Worm (Caenorhabditis elegans) whole organism, L4 larva: ENCODE measurements around the gene clec-76.

ENCODE experiments used
- F37D6.2 ChIP-seq: sonication (generic microtip); optimal IDR thresholded peaks from 2 replicates; lab custom pipeline; 2016; ENCODE audit warnings: mild to moderate bottlenecking, missing genetic modification characterization, missing compliant biosample characterization
- F44E2.7 ChIP-seq: fragments of 200-800 bp; sonication (Bioruptor generic); IDR thresholded peaks from 2 replicates; pipeline ENCODE4 v2.1.2; 2022; ENCODE audit warnings: missing genetic modification characterization, missing compliant biosample characterization
- F49E8.2 ChIP-seq: sonication (generic microtip); optimal IDR thresholded peaks from 2 replicates; lab custom pipeline; 2016; ENCODE audit warnings: missing compliant biosample characterization, mild to moderate bottlenecking, missing genetic modification characterization, borderline replicate concordance
- T26A8.4 ChIP-seq: fragments of 200-800 bp; sonication (Bioruptor generic); IDR thresholded peaks from 2 replicates; pipeline ENCODE4 v1.3.6; 2022; ENCODE audit warnings: missing genetic modification characterization, missing compliant biosample characterization
- Y48G9A.11 ChIP-seq: fragments of 200-800 bp; sonication (Bioruptor generic); IDR thresholded peaks from 2 replicates; pipeline ENCODE4 v1.3.6; 2022; ENCODE audit warnings: missing genetic modification reagents, missing genetic modification characterization, missing compliant biosample characterization
- aha-1 ChIP-seq: fragments of 150-350 bp; peaks from one replicate; lab custom pipeline; 2014; ENCODE audit warnings: missing biosample characterization, missing genetic modification characterization
- ama-1 ChIP-seq: fragments of 150-350 bp; optimal IDR thresholded peaks from 2 replicates; lab custom pipeline; 2014; ENCODE audit warnings: inconsistent platforms, mixed read lengths
- ceh-28 ChIP-seq: fragments of 150-350 bp; optimal IDR thresholded peaks from 2 replicates; lab custom pipeline; 2014; ENCODE audit warnings: missing biosample characterization, missing genetic modification reagents, missing genetic modification characterization
- ceh-32 ChIP-seq: sonication (generic microtip); optimal IDR thresholded peaks from 2 replicates; lab custom pipeline; 2016; ENCODE audit warnings: mild to moderate bottlenecking, missing genetic modification characterization, missing compliant biosample characterization; ENCODE audit not compliant: poor library complexity
- ceh-44 ChIP-seq: fragments of 200-800 bp; sonication (Bioruptor generic); IDR thresholded peaks from 2 replicates; pipeline ENCODE4 v1.3.6; 2022; ENCODE audit warnings: missing genetic modification reagents, missing genetic modification characterization, missing compliant biosample characterization
- ces-1 ChIP-seq: fragments of 150-350 bp; sonication (generic microtip); optimal IDR thresholded peaks from 4 replicates; lab custom pipeline; 2014; ENCODE audit warnings: missing biosample characterization, missing genetic modification reagents, missing genetic modification characterization
- cey-2 ChIP-seq: sonication (generic microtip); optimal IDR thresholded peaks from 3 replicates; lab custom pipeline; 2017; ENCODE audit warnings: missing genetic modification characterization, mild to moderate bottlenecking, missing compliant biosample characterization, antibody characterized with exemption, borderline replicate concordance; ENCODE audit not compliant: insufficient read depth
- dmd-6 ChIP-seq: fragments of 200-800 bp; sonication (Bioruptor generic); IDR thresholded peaks from 2 replicates; pipeline ENCODE4 v1.3.6; 2022; ENCODE audit warnings: missing genetic modification reagents, missing genetic modification characterization, missing compliant biosample characterization
- dpl-1 ChIP-seq: fragments of 150-350 bp; optimal IDR thresholded peaks from 2 replicates; lab custom pipeline; 2014; ENCODE audit warnings: missing biosample characterization, missing genetic modification reagents, missing genetic modification characterization
- egl-27 ChIP-seq: sonication (generic microtip); optimal IDR thresholded peaks from 3 replicates; lab custom pipeline; 2017; ENCODE audit warnings: missing biosample characterization, missing genetic modification reagents, missing genetic modification characterization
- hmg-1.1 ChIP-seq: fragments of 200-800 bp; sonication (Bioruptor generic); IDR thresholded peaks from 2 replicates; pipeline ENCODE4 v1.3.6; 2022; ENCODE audit warnings: missing genetic modification reagents, missing genetic modification characterization, missing compliant biosample characterization
- lim-7 ChIP-seq: fragments of 200-800 bp; sonication (Bioruptor generic); IDR thresholded peaks from 2 replicates; pipeline ENCODE4 v1.3.6; 2022; ENCODE audit warnings: missing genetic modification characterization, missing compliant biosample characterization
- lin-29 ChIP-seq: fragments of 200-800 bp; sonication (Bioruptor generic); IDR thresholded peaks from 2 replicates; pipeline ENCODE4 v1.3.6; 2022; ENCODE audit warnings: missing genetic modification reagents, missing genetic modification characterization, missing compliant biosample characterization
- mdt-29 ChIP-seq: fragments of 200-800 bp; sonication (Bioruptor generic); IDR thresholded peaks from 2 replicates; pipeline ENCODE4 v1.3.6; 2022; ENCODE audit warnings: missing genetic modification reagents, missing genetic modification characterization, missing compliant biosample characterization
- mep-1 ChIP-seq: fragments of 150-350 bp; sonication (generic microtip); optimal IDR thresholded peaks from 3 replicates; lab custom pipeline; 2014; ENCODE audit warnings: missing biosample characterization, missing genetic modification characterization
- mxl-2 ChIP-seq: fragments of 200-800 bp; sonication (Bioruptor generic); conservative IDR thresholded peaks from 2 replicates; pipeline ENCODE4 v1.3.6; 2022; ENCODE audit warnings: missing genetic modification reagents, missing genetic modification characterization, missing compliant biosample characterization
- nhr-25 ChIP-seq: sonication (generic microtip); optimal IDR thresholded peaks from 2 replicates; lab custom pipeline; 2017; ENCODE audit warnings: missing genetic modification characterization, mild to moderate bottlenecking, missing compliant biosample characterization, antibody characterized with exemption, moderate library complexity, borderline replicate concordance; ENCODE audit not compliant: insufficient read depth
- nhr-42 ChIP-seq: fragments of 200-800 bp; sonication (Bioruptor generic); IDR thresholded peaks from 2 replicates; pipeline ENCODE4 v1.3.6; 2022; ENCODE audit warnings: missing genetic modification characterization, missing compliant biosample characterization
- nhr-48 ChIP-seq: sonication (generic microtip); optimal IDR thresholded peaks from 2 replicates; lab custom pipeline; 2016; ENCODE audit warnings: mild to moderate bottlenecking, missing genetic modification characterization, missing compliant biosample characterization
- nhr-6 ChIP-seq: fragments of 150-350 bp; optimal IDR thresholded peaks from 2 replicates; lab custom pipeline; 2014; ENCODE audit warnings: missing biosample characterization, missing genetic modification characterization
- nhr-76 ChIP-seq: fragments of 150-350 bp; optimal IDR thresholded peaks from 2 replicates; lab custom pipeline; 2014; ENCODE audit warnings: missing biosample characterization, missing genetic modification characterization
- saeg-2 ChIP-seq: fragments of 200-800 bp; sonication (Bioruptor generic); IDR thresholded peaks from 2 replicates; pipeline ENCODE4 v1.3.6; 2022; ENCODE audit warnings: missing genetic modification reagents, missing genetic modification characterization, missing compliant biosample characterization
- skn-1 ChIP-seq: fragments of 150-350 bp; optimal IDR thresholded peaks from 2 replicates; lab custom pipeline; 2014; ENCODE audit warnings: missing biosample characterization, missing genetic modification characterization
- spr-3 ChIP-seq: fragments of 200-800 bp; sonication (Bioruptor generic); optimal IDR thresholded peaks from 2 replicates; lab custom pipeline; 2018; ENCODE audit warnings: mild to moderate bottlenecking, missing genetic modification characterization, missing compliant biosample characterization
- unc-130 ChIP-seq: sonication (generic microtip); optimal IDR thresholded peaks from 2 replicates; lab custom pipeline; 2016; ENCODE audit warnings: missing genetic modification reagents, missing genetic modification characterization, missing compliant biosample characterization
- unc-62 ChIP-seq, 3 experiments: fragments of 150-350 bp in 1 of 3; sonication (generic microtip); optimal IDR thresholded peaks in 2 of 3; peaks in 1 of 3; 1 replicate in 1 of 3; 2 replicates in 2 of 3; lab custom pipeline; 2014 to 2017; ENCODE audit warnings: missing biosample characterization in 3 of 3, missing genetic modification characterization in 3 of 3, missing genetic modification reagents in 3 of 3, missing genotype in 1 of 3
- zfp-3 ChIP-seq: fragments of 200-800 bp; sonication (Bioruptor generic); conservative IDR thresholded peaks from 2 replicates; pipeline ENCODE4 v1.3.6; 2022; ENCODE audit warnings: missing genetic modification reagents, missing genetic modification characterization, missing compliant biosample characterization
- zip-11 ChIP-seq: fragments of 200-800 bp; sonication (Bioruptor generic); IDR thresholded peaks from 2 replicates; pipeline ENCODE4 v1.3.6; 2022; ENCODE audit warnings: missing genetic modification characterization, missing compliant biosample characterization
- ztf-7 ChIP-seq: fragments of 150-350 bp; optimal IDR thresholded peaks from 2 replicates; lab custom pipeline; 2014; ENCODE audit warnings: missing biosample characterization, missing genetic modification characterization

clec-76 gene

ce11 chrIV:3988638-3989152 lies 23.6 kb downstream of the clec-76 start, which contains the start of gene clec-78 (continued):
- no peak for TF ChIP-seq mdt-29 (GFP tag; lab: Robert Waterston, UW)
- TF ChIP-seq zfp-3 = no peak
- TF ChIP-seq mxl-2 = no peak
- TF ChIP-seq cey-2 (tag; lab: Kevin White, UChicago) = no peak
- no peak for TF ChIP-seq T26A8.4
- no peak for TF ChIP-seq saeg-2 (GFP tag; lab: Robert Waterston, UW)
- TF ChIP-seq dmd-6 = peak; percentile 95
- no peak for TF ChIP-seq ceh-32 (tag; lab: Kevin White, UChicago)
- no peak for TF ChIP-seq spr-3 (GFP tag; lab: Kevin White, UChicago)

ce11 chrIV:3993292-3993691 lies 28.2 kb downstream of the clec-76 start, which contains the start of gene F47C12.6:
Gene F47C12.6, minus strand, starts transcription at chrIV:3993392.
- no peak for TF ChIP-seq ceh-44
- no peak for TF ChIP-seq dpl-1 (GFP tag; lab: Kevin White, UChicago)
- TF ChIP-seq nhr-6 (tag; lab: Kevin White, UChicago) = no peak
- TF ChIP-seq nhr-25 = no peak
- TF ChIP-seq ama-1 (lab: Kevin White, UChicago) = no peak
- no peak for TF ChIP-seq lim-7
- TF ChIP-seq ces-1 (GFP tag; lab: Kevin White, UChicago) = no peak
- TF ChIP-seq hmg-1.1 (GFP tag; lab: Robert Waterston, UW) = no peak
- TF ChIP-seq ztf-7 = no peak
- no peak for TF ChIP-seq unc-130 (GFP tag; lab: Kevin White, UChicago)
- no peak for TF ChIP-seq lin-29 (GFP tag; lab: Robert Waterston, UW)
- TF ChIP-seq F44E2.7 = no peak
- no peak for TF ChIP-seq Y48G9A.11 (GFP tag; lab: Robert Waterston, UW)
- no peak for TF ChIP-seq ceh-28 (tag; lab: Kevin White, UChicago)
- no peak for TF ChIP-seq mep-1 (tag; lab: Kevin White, UChicago)
- TF ChIP-seq egl-27 = no peak
- TF ChIP-seq unc-62 (GFP tag; optimal IDR thresholded peaks at IDR 0.05 in 1 of 2; lab: Kevin White, UChicago) = no peak
- TF ChIP-seq unc-62 (tag; optimal IDR thresholded peaks at IDR 0.05; lab: Kevin White, UChicago) = no peak
- no peak for TF ChIP-seq ceh-32 (tag; lab: Kevin White, UChicago)
- TF ChIP-seq, all 104 proteins: peak for 0

DNA sequence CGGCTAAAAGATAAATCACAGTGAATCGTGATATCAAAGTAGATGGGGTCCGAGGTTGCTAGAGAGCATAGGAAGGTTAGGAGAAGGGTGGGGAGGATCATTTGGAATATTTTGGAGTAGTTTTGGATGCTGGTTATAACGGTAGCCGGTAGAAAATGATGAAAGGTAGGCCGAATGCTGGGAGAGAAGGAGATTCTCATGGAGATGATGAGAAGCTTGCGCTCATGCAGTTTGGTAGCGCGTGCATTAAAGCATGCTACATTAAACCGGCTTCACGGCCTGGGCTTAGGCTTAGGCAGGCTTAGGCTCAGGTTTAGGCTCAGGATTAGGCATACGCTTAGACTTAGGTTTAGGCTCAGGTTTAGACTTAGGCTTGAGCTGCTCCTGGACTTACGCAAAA lies 29.3 kb downstream of the clec-76 start, which contains the start of gene F47C12.13:
TSS of gene F47C12.13 (minus strand) at position 101 of the 400 bp plus-strand sequence.
- TF ChIP-seq nhr-42 (GFP tag; lab: Robert Waterston, UW) (no peak), unc-62 (GFP tag; optimal IDR thresholded peaks at IDR 0.05 in 1 of 2; lab: Kevin White, UChicago) (peak in 1 of 2 experiments; percentile 0), unc-62 (tag; optimal IDR thresholded peaks at IDR 0.05; lab: Kevin White, UChicago) (no peak), skn-1 (tag; lab: Kevin White, UChicago) (no peak)

- TF ChIP-seq nhr-48 (tag; lab: Kevin White, UChicago) (no peak), aha-1 (tag; lab: Kevin White, UChicago) (peak; percentile 28)
These were observed 30.3 kb downstream of the clec-76 start, which contains the start of gene F47C12.7 for ce11 chrIV:3995384-3995783. Gene F47C12.7, minus strand, starts transcription at chrIV:3995484.

ce11 chrIV:3998517-3998916 lies 33.5 kb downstream of the clec-76 start, which contains the start of gene F47C12.8:
Gene F47C12.8, minus strand, starts transcription at chrIV:3998617.
- TF ChIP-seq nhr-76 (tag; lab: Kevin White, UChicago) (no peak), zip-11 (GFP tag; lab: Robert Waterston, UW) (no peak), F49E8.2 (tag; lab: Kevin White, UChicago) (no peak), lin-29 (GFP tag; lab: Robert Waterston, UW) (no peak), F37D6.2 (tag; lab: Kevin White, UChicago) (no peak), nhr-25 (no peak)
- TF ChIP-seq, all 104 proteins: peak for 0
